Worm (Caenorhabditis elegans): ENCODE data around the gene C54E10.10.

DNA sequence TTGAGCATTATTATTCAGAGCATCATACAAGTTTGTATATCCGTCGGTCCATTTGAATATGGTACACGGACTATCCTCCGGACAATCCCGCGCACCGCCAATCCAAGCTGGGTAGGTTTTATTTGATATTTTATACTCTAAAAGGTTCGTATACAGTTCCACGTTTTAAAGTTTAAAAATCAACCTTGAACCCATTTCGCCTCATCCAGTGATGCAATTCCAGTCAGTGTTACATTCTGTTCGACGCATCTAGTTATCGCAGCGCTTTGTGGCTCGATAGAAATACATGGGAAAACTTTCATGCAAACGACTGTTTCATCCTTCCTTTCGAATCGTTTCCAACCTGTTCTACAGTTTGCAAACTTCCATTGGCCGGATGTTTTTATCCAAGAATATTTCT is 33.3 kb downstream of the C54E10.10 start:
- TF ChIP-seq ztf-11 (tag; optimal IDR thresholded peaks at IDR 0.05): no peak
- TF ChIP-seq lir-3 (tag; optimal IDR thresholded peaks at IDR 0.05): no peak
- no peak for TF ChIP-seq pha-4 (GFP tag; IDR thresholded peaks at IDR 0.05)
- no peak for TF ChIP-seq pha-4 (tag; optimal IDR thresholded peaks at IDR 0.05)
- TF ChIP-seq nhr-77 (tag; optimal IDR thresholded peaks at IDR 0.05): no peak
- TF ChIP-seq lsy-2 (tag; optimal IDR thresholded peaks at IDR 0.05): no peak
- TF ChIP-seq aly-2 (tag; optimal IDR thresholded peaks at IDR 0.05): no peak
- no peak for TF ChIP-seq skn-1 (tag; optimal IDR thresholded peaks at IDR 0.05)
- TF ChIP-seq snpc-4 (tag; optimal IDR thresholded peaks at IDR 0.05): no peak
- TF ChIP-seq nhr-28 (tag; optimal IDR thresholded peaks at IDR 0.05): no peak
- no peak for TF ChIP-seq mep-1 (tag; optimal IDR thresholded peaks at IDR 0.05)
- no peak for TF ChIP-seq cey-2 (tag; optimal IDR thresholded peaks at IDR 0.05; ENCODE audit: borderline replicate concordance, insufficient read depth)
- TF ChIP-seq mdl-1 (tag; optimal IDR thresholded peaks at IDR 0.05): no peak
- no peak for TF ChIP-seq lin-13 (GFP tag; optimal IDR thresholded peaks at IDR 0.05)
- no peak for TF ChIP-seq fkh-10 (GFP tag; optimal IDR thresholded peaks at IDR 0.05)

All from whole organism, L4 larva.